Worm (Caenorhabditis elegans): ENCODE results near the gene srab-10.

DNA sequence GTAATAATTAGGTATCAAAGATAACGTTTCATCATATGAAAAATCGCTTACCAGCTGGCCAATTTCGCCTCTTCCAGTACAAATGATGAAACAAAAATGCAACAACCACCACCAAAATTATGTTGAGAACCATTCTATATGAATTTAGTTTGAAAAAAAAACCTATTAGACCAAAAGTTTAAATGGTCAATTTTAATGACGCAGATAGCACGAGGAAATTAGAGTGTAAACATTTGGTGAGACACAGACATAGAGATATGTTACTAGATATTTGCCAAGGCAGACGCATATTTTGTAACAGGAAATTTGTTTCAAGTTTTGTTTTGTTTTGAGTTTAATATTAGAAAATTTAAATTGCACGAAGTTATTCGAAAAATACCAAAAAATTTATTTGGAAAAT is 50.0 kb downstream of the srab-10 start, which contains the start of gene cyp-33C9:
- TF ChIP-seq T22C8.4 (GFP tag; IDR thresholded peaks at IDR 0.05), result no peak
- TF ChIP-seq tab-1 (GFP tag; IDR thresholded peaks at IDR 0.05), result no peak
- no peak for TF ChIP-seq ref-1 (GFP tag; conservative IDR thresholded peaks at IDR 0.05)
- no peak for TF ChIP-seq cog-1 (tag; optimal IDR thresholded peaks at IDR 0.05)

Data from whole organism, midembryonic.